In the genomic region with DNA sequence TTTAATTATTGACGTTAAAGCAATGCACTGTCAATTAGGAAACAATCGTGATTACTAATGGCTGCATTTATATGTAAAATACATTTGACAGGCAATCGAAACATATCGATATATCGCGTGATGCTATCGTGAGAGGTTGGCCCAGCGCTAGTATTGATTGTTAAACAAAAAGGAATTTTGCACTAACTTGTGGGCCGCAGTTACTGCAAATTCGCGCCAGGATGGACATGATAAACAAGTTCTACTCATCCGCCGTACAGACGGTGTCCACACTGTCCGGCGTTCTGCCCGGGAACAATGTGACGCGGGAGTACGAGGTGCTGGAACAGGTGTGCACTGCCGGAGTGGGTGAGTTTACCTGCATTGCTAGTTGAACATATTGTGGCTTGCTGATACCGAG, we compare ENCODE assay signal across 1 fruit fly cellular context.
A peak's percentile ranks its signal among the peaks of the same experiment; 100 is the strongest.
TF ChIP-seq lines count a peak whose summit lies in the region.

Gene eIF4E6, minus strand, starts transcription at position 53 of the 400 bp plus-strand sequence.
Gene CG1951, plus strand, starts transcription at position 115 of the 400 bp plus-strand sequence.

TF ChIP-seq in whole organism, embryonic, 481 proteins besides CTCF, POLR2A, EP300 and RAD21 (continued from another document):
- TF ChIP-seq HmgD (GFP tag; optimal IDR thresholded peaks at IDR 0.05; lab: Kevin White, UChicago) (peak; percentile 28), corto (GFP tag; optimal IDR thresholded peaks at IDR 0.05; lab: Kevin White, UChicago) (no peak), Scr (GFP tag; IDR thresholded peaks at IDR 0.05; lab: Robert Waterston, UW; ENCODE audit: partially characterized antibody) (peak; percentile 95), sd (tag; optimal IDR thresholded peaks at IDR 0.05; lab: Kevin White, UChicago) (peak; percentile 69), chinmo (GFP tag; IDR thresholded peaks at IDR 0.05; lab: Robert Waterston, UW; ENCODE audit: partially characterized antibody) (peak; percentile 95), stwl (tag; optimal IDR thresholded peaks at IDR 0.05; lab: Kevin White, UChicago) (peak; percentile 87), nerfin-2 (GFP tag; IDR thresholded peaks at IDR 0.05; lab: Robert Waterston, UW; ENCODE audit: partially characterized antibody) (peak; percentile 93), Doc3 (GFP tag; IDR thresholded peaks at IDR 0.05; lab: Robert Waterston, UW; ENCODE audit: partially characterized antibody) (peak; percentile 95), Dll (GFP tag; IDR thresholded peaks at IDR 0.05; lab: Robert Waterston, UW; ENCODE audit: partially characterized antibody) (peak; percentile 95), Max (GFP tag; optimal IDR thresholded peaks at IDR 0.05; lab: Kevin White, UChicago) (no peak), CG14965 (GFP tag; optimal IDR thresholded peaks at IDR 0.05; lab: Kevin White, UChicago; ENCODE audit: borderline replicate concordance) (no peak), chn (GFP tag; optimal IDR thresholded peaks at IDR 0.05; lab: Kevin White, UChicago) (peak; percentile 7), CG13624 (GFP tag; optimal IDR thresholded peaks at IDR 0.05; lab: Kevin White, UChicago) (peak; percentile 0), CG17385 (GFP tag; optimal IDR thresholded peaks at IDR 0.05; lab: Kevin White, UChicago) (no peak), kah (GFP tag; optimal IDR thresholded peaks at IDR 0.05; lab: Kevin White, UChicago) (peak; percentile 72), bbx (GFP tag; IDR thresholded peaks at IDR 0.05; lab: Robert Waterston, UW; ENCODE audit: partially characterized antibody) (peak; percentile 98), CG10267 (tag; optimal IDR thresholded peaks at IDR 0.05; lab: Kevin White, UChicago) (peak; percentile 19), abd-A (tag; optimal IDR thresholded peaks at IDR 0.05; lab: Kevin White, UChicago) (no peak), CG12391 (tag; optimal IDR thresholded peaks at IDR 0.05; lab: Kevin White, UChicago) (no peak), nmo (GFP tag; optimal IDR thresholded peaks at IDR 0.05; lab: Kevin White, UChicago) (peak; percentile 9), CG42726 (GFP tag; IDR thresholded peaks at IDR 0.05; lab: Robert Waterston, UW; ENCODE audit: partially characterized antibody) (peak; percentile 96), ftz-f1 (GFP tag; optimal IDR thresholded peaks at IDR 0.05; lab: Kevin White, UChicago) (no peak), CG11398 (GFP tag; optimal IDR thresholded peaks at IDR 0.05; lab: Kevin White, UChicago) (no peak), MESR4 (GFP tag; optimal IDR thresholded peaks at IDR 0.05; lab: Kevin White, UChicago) (peak; percentile 90), knrl (GFP tag; IDR thresholded peaks at IDR 0.05; lab: Robert Waterston, UW; ENCODE audit: partially characterized antibody) (peak; percentile 95), CG13287 (GFP tag; IDR thresholded peaks at IDR 0.05; lab: Robert Waterston, UW; ENCODE audit: partially characterized antibody) (peak; percentile 98), tna (GFP tag; IDR thresholded peaks at IDR 0.05; lab: Robert Waterston, UW; ENCODE audit: partially characterized antibody) (peak; percentile 93), insv (GFP tag; optimal IDR thresholded peaks at IDR 0.05; lab: Kevin White, UChicago) (peak in 1 of 2 experiments; percentile 12), CG9437 (GFP tag; optimal IDR thresholded peaks at IDR 0.05; lab: Kevin White, UChicago) (no peak), Sry-δ (GFP tag; optimal IDR thresholded peaks at IDR 0.05; lab: Kevin White, UChicago) (peak; percentile 94), Stat92E (GFP tag; optimal IDR thresholded peaks at IDR 0.05; lab: Kevin White, UChicago) (no peak), CG2129 (GFP tag; IDR thresholded peaks at IDR 0.05; lab: Robert Waterston, UW; ENCODE audit: partially characterized antibody) (peak; percentile 79), CG8924 (tag; optimal IDR thresholded peaks at IDR 0.05; lab: Kevin White, UChicago) (peak; percentile 58), trem (tag; optimal IDR thresholded peaks at IDR 0.05; lab: Kevin White, UChicago) (peak; percentile 47), Sin3A (optimal IDR thresholded peaks at IDR 0.05; lab: Kevin White, UChicago) (peak; percentile 31), dysf (GFP tag; IDR thresholded peaks at IDR 0.05; lab: Robert Waterston, UW) (no peak), amos (GFP tag; IDR thresholded peaks at IDR 0.05; lab: Robert Waterston, UW; ENCODE audit: partially characterized antibody) (peak; percentile 97), CG1792 (GFP tag; optimal IDR thresholded peaks at IDR 0.05; lab: Kevin White, UChicago) (no peak), Ets97D (GFP tag; optimal IDR thresholded peaks at IDR 0.05; lab: Kevin White, UChicago) (peak; percentile 30), CG8281 (tag; optimal IDR thresholded peaks at IDR 0.05; lab: Kevin White, UChicago) (peak; percentile 10), phol (tag; optimal IDR thresholded peaks at IDR 0.05; lab: Kevin White, UChicago) (peak; percentile 71), vvl (GFP tag; IDR thresholded peaks at IDR 0.05; lab: Robert Waterston, UW) (0 out of 2 replicates have a peak, but pooled peaks have one; percentile 9), slbo (GFP tag; IDR thresholded peaks at IDR 0.05; lab: Robert Waterston, UW) (no peak), YL-1 (GFP tag; optimal IDR thresholded peaks at IDR 0.05; lab: Kevin White, UChicago) (peak; percentile 57), CG10565 (GFP tag; optimal IDR thresholded peaks at IDR 0.05; lab: Kevin White, UChicago) (no peak), zen2 (GFP tag; IDR thresholded peaks at IDR 0.05; lab: Robert Waterston, UW; ENCODE audit: partially characterized antibody) (peak; percentile 98), onecut (GFP tag; IDR thresholded peaks at IDR 0.05; lab: Robert Waterston, UW) (peak; percentile 99), otp (GFP tag; IDR thresholded peaks at IDR 0.05; lab: Robert Waterston, UW) (no peak), BEAF-32 (GFP tag; optimal IDR thresholded peaks at IDR 0.05; lab: Kevin White, UChicago) (peak; percentile 92), chif (GFP tag; optimal IDR thresholded peaks at IDR 0.05; lab: Kevin White, UChicago) (no peak), CG14860 (GFP tag; IDR thresholded peaks at IDR 0.05; lab: Robert Waterston, UW; ENCODE audit: partially characterized antibody) (peak; percentile 95), tx (GFP tag; optimal IDR thresholded peaks at IDR 0.05; lab: Kevin White, UChicago) (peak; percentile 4), cad (GFP tag; optimal IDR thresholded peaks at IDR 0.05; lab: Kevin White, UChicago) (no peak), Bgb (GFP tag; IDR thresholded peaks at IDR 0.05; lab: Robert Waterston, UW; ENCODE audit: partially characterized antibody) (peak; percentile 98), CG6654 (GFP tag; optimal IDR thresholded peaks at IDR 0.05; lab: Kevin White, UChicago) (no peak), hbn (GFP tag; IDR thresholded peaks at IDR 0.05; lab: Robert Waterston, UW; ENCODE audit: partially characterized antibody) (peak; percentile 90), CG15073 (GFP tag; optimal IDR thresholded peaks at IDR 0.05; lab: Kevin White, UChicago) (no peak), Dref (GFP tag; IDR thresholded peaks at IDR 0.05; lab: Robert Waterston, UW) (peak; percentile 89), dm (GFP tag; optimal IDR thresholded peaks at IDR 0.05; lab: Kevin White, UChicago) (peak; percentile 23), HLH4C (GFP tag; IDR thresholded peaks at IDR 0.05; lab: Robert Waterston, UW; ENCODE audit: partially characterized antibody) (peak; percentile 93), Myb (GFP tag; optimal IDR thresholded peaks at IDR 0.05; lab: Kevin White, UChicago) (peak; percentile 47), CG4617 (GFP tag; optimal IDR thresholded peaks at IDR 0.05; lab: Kevin White, UChicago; ENCODE audit: borderline replicate concordance) (peak; percentile 90), CG34422 (GFP tag; IDR thresholded peaks at IDR 0.05; lab: Robert Waterston, UW) (0 out of 3 replicates have a peak, but pooled peaks have one; percentile 12), CG12155 (GFP tag; optimal IDR thresholded peaks at IDR 0.05; lab: Kevin White, UChicago) (no peak), pzg (GFP tag; optimal IDR thresholded peaks at IDR 0.05; lab: Kevin White, UChicago) (peak; percentile 68), Dp (GFP tag; optimal IDR thresholded peaks at IDR 0.05; lab: Kevin White, UChicago) (peak; percentile 37), mld (GFP tag; IDR thresholded peaks at IDR 0.05; lab: Robert Waterston, UW; ENCODE audit: partially characterized antibody) (peak; percentile 93), CG2199 (GFP tag; IDR thresholded peaks at IDR 0.05; lab: Robert Waterston, UW) (peak; percentile 45; the same call in 1 of the 3 replicates), HmgZ (tag; optimal IDR thresholded peaks at IDR 0.05; lab: Kevin White, UChicago) (peak; percentile 27), CG34224 (GFP tag; IDR thresholded peaks at IDR 0.05; lab: Robert Waterston, UW; ENCODE audit: partially characterized antibody) (peak; percentile 96), CG8089 (GFP tag; optimal IDR thresholded peaks at IDR 0.05; lab: Kevin White, UChicago) (no peak), ara (GFP tag; IDR thresholded peaks at IDR 0.05; lab: Robert Waterston, UW) (no peak), D (optimal IDR thresholded peaks at IDR 0.05; lab: Kevin White, UChicago) (peak; percentile 32), D (GFP tag; optimal IDR thresholded peaks at IDR 0.05; lab: Kevin White, UChicago) (no peak), hb (GFP tag; IDR thresholded peaks at IDR 0.05; lab: Robert Waterston, UW; ENCODE audit: partially characterized antibody) (peak; percentile 92), MBD-R2 (GFP tag; IDR thresholded peaks at IDR 0.05; lab: Robert Waterston, UW) (peak; percentile 92), CG7963 (GFP tag; IDR thresholded peaks at IDR 0.05; lab: Robert Waterston, UW; ENCODE audit: partially characterized antibody) (peak; percentile 95), CG17186 (GFP tag; optimal IDR thresholded peaks at IDR 0.05; lab: Kevin White, UChicago) (peak; percentile 9)
